Fruit fly (Drosophila melanogaster) whole organism, prepupa: Measurements from ENCODE around the gene CG7806.

Experiments
- CG6854 ChIP-seq: fragments of 200-800 bp; sonication (Bioruptor generic); optimal IDR thresholded peaks from 2 replicates; lab custom pipeline; 2017; ENCODE audit warnings: missing biosample characterization, mild to moderate bottlenecking, missing genetic modification characterization
- CG8632 ChIP-seq: fragments of 200-800 bp; sonication (Bioruptor generic); optimal IDR thresholded peaks from 3 replicates; lab custom pipeline; 2016; ENCODE audit warnings: missing biosample characterization, missing genetic modification characterization
- Hr4 ChIP-seq: fragments of 200-800 bp; sonication (Bioruptor generic); optimal IDR thresholded peaks from 3 replicates; lab custom pipeline; 2016; ENCODE audit warnings: missing biosample characterization, missing genetic modification characterization

dm6 chr2L:8334705-8335104 is 23.5 kb downstream of the CG7806 start:
- no peak for TF ChIP-seq CG8632
- TF ChIP-seq Hr4 (GFP tag; lab: Kevin White, UChicago): no peak
- no peak for TF ChIP-seq CG6854 (GFP tag; lab: Kevin White, UChicago)
